Worm (Caenorhabditis elegans): ENCODE results near the gene R05F9.9.
"Not testable (repeated sequence)": the region's sequence is repeated elsewhere in the genome, so short reads cannot be mapped to it uniquely, and the experiment has no call there.

- not testable (repeated sequence) for TF ChIP-seq F13H6.1 (tag; optimal IDR thresholded peaks at IDR 0.05); unc-62 (GFP tag; optimal IDR thresholded peaks at IDR 0.05); ceh-82 (tag; optimal IDR thresholded peaks at IDR 0.05); elt-3 (tag; optimal IDR thresholded peaks at IDR 0.05); ztf-4 (tag; optimal IDR thresholded peaks at IDR 0.05); aly-2 (tag; optimal IDR thresholded peaks at IDR 0.05); nhr-11 (tag; optimal IDR thresholded peaks at IDR 0.05); ZK546.5 (tag; optimal IDR thresholded peaks at IDR 0.05); lin-13 (GFP tag; optimal IDR thresholded peaks at IDR 0.05); ama-1 (optimal IDR thresholded peaks at IDR 0.05); alr-1 (tag; optimal IDR thresholded peaks at IDR 0.05)
These were observed 1.8 kb upstream of the R05F9.9 start, which contains the start of gene sgt-1 for ce11 chrII:4903696-4904095.

Data from whole organism, L2 larva.